Worm (Caenorhabditis elegans) whole organism, L3 larva: ENCODE data around the gene ngn-1.

Experiments
- ceh-82 ChIP-seq: fragments of 150-350 bp; optimal IDR thresholded peaks from 2 replicates; lab custom pipeline; 2014; ENCODE audit warnings: missing biosample characterization, missing genetic modification characterization
- ceh-9 ChIP-seq: sonication (generic microtip); optimal IDR thresholded peaks from 2 replicates; lab custom pipeline; 2018; ENCODE audit warnings: missing biosample characterization, missing genetic modification characterization
- daf-12 ChIP-seq: fragments of 150-350 bp; optimal IDR thresholded peaks from 2 replicates; lab custom pipeline; 2014; ENCODE audit warnings: missing biosample characterization, missing genetic modification reagents, missing genetic modification characterization
- elt-3 ChIP-seq, 3 experiments: fragments of 150-350 bp in 1 of 3; sonication (generic microtip) in 2 of 3; optimal IDR thresholded peaks; 2 replicates in 2 of 3; 4 replicates in 1 of 3; lab custom pipeline; 2014 to 2017; ENCODE audit warnings: missing biosample characterization in 3 of 3, missing genetic modification characterization in 3 of 3
- fkh-10 ChIP-seq: sonication (generic microtip); optimal IDR thresholded peaks from 2 replicates; lab custom pipeline; 2017; ENCODE audit warnings: missing biosample characterization, missing genetic modification reagents, missing genetic modification characterization
- nhr-11 ChIP-seq: fragments of 150-350 bp; optimal IDR thresholded peaks from 2 replicates; lab custom pipeline; 2014; ENCODE audit warnings: missing biosample characterization, missing genetic modification characterization
- nhr-25 ChIP-seq: sonication (generic microtip); optimal IDR thresholded peaks from 2 replicates; lab custom pipeline; 2017; ENCODE audit warnings: missing biosample characterization, missing genetic modification characterization
- unc-62 ChIP-seq: fragments of 150-350 bp; sonication (generic microtip); optimal IDR thresholded peaks from 4 replicates; lab custom pipeline; 2014; ENCODE audit warnings: missing biosample characterization, missing genetic modification reagents, missing genetic modification characterization

- no peak for TF ChIP-seq ceh-82 (tag; lab: Kevin White, UChicago)
- no peak for TF ChIP-seq unc-62 (GFP tag; lab: Kevin White, UChicago)
- no peak for TF ChIP-seq nhr-11
- no peak for TF ChIP-seq elt-3 (tag; optimal IDR thresholded peaks at IDR 0.05; lab: Kevin White, UChicago)
- TF ChIP-seq fkh-10 (GFP tag; lab: Kevin White, UChicago), result no peak
- TF ChIP-seq ceh-9 (tag; lab: Kevin White, UChicago), result no peak
- peak; percentile 22 for TF ChIP-seq nhr-25
- TF ChIP-seq daf-12 (tag; lab: Kevin White, UChicago), result no peak
Observed at ce11 chrIV:2603556-2604021, 24.5 kb downstream of the ngn-1 start.
